Worm (Caenorhabditis elegans): Measurements from ENCODE around the gene ZK669.5.

DNA sequence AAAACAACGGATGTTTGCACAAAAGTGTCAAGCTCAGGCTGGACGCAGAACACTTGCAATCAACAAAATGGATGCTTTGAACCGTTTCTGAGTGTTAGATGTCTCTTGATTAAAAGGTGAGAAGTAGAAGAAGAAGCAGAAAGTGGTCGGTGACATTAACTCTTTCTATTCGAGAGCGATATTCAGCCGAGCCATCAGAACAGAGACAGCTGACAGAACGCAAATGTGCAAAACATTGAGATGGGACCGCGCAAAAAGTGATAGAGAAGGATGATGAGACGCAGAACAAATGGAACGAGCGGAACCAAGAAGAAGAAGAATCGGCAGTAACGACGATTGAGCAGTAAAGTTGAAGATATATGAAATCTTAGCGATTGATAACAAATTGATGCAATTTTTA is 11.1 kb downstream of the ZK669.5 start:
- no peak for TF ChIP-seq nhr-237 (tag; optimal IDR thresholded peaks at IDR 0.05)
- no peak for TF ChIP-seq blmp-1 (tag; optimal IDR thresholded peaks at IDR 0.05)
- peak; percentile 23 for TF ChIP-seq unc-120 (tag; optimal IDR thresholded peaks at IDR 0.05; ENCODE audit: poor library complexity, severe bottlenecking)
- no peak for TF ChIP-seq ztf-11 (tag; optimal IDR thresholded peaks at IDR 0.05)
- no peak for TF ChIP-seq lin-13 (tag; optimal IDR thresholded peaks at IDR 0.05)
- no peak for TF ChIP-seq snpc-4 (tag; optimal IDR thresholded peaks at IDR 0.05)
- no peak for TF ChIP-seq lsy-2 (tag; optimal IDR thresholded peaks at IDR 0.05)
- TF ChIP-seq mep-1 (tag; optimal IDR thresholded peaks at IDR 0.05) = no peak
- TF ChIP-seq ceh-83 (GFP tag; optimal IDR thresholded peaks at IDR 0.05) = no peak
- no peak for TF ChIP-seq ceh-43 (GFP tag; optimal IDR thresholded peaks at IDR 0.05)
- no peak for TF ChIP-seq zip-8 (tag; optimal IDR thresholded peaks at IDR 0.05)
- TF ChIP-seq nhr-12 (tag; optimal IDR thresholded peaks at IDR 0.05) = no peak
- TF ChIP-seq unc-39 (tag; optimal IDR thresholded peaks at IDR 0.05) = no peak

All from whole organism, mixed stage, embryonic.